Fruit fly (Drosophila melanogaster): ENCODE measurements around the gene HP4.

- TF ChIP-seq otp (GFP tag; IDR thresholded peaks at IDR 0.05) (0 out of 3 replicates have a peak, but pooled peaks have one; percentile 13), CG1603 (tag; optimal IDR thresholded peaks at IDR 0.05) (no peak), CG15696 (tag; optimal IDR thresholded peaks at IDR 0.05) (no peak), CG4730 (GFP tag; IDR thresholded peaks at IDR 0.05) (no peak), sens-2 (GFP tag; IDR thresholded peaks at IDR 0.05) (no peak), bsh (GFP tag; optimal IDR thresholded peaks at IDR 0.05) (no peak), sima (GFP tag; optimal IDR thresholded peaks at IDR 0.05) (no peak), CG15269 (tag; optimal IDR thresholded peaks at IDR 0.05) (no peak)
Observed at dm6 chr3L:7941514-7941913, 34.4 kb downstream of the HP4 start.

Data from whole organism, embryonic.